Fruit fly (Drosophila melanogaster): ENCODE results near the gene CG7384.

Gene CG7384

DNA sequence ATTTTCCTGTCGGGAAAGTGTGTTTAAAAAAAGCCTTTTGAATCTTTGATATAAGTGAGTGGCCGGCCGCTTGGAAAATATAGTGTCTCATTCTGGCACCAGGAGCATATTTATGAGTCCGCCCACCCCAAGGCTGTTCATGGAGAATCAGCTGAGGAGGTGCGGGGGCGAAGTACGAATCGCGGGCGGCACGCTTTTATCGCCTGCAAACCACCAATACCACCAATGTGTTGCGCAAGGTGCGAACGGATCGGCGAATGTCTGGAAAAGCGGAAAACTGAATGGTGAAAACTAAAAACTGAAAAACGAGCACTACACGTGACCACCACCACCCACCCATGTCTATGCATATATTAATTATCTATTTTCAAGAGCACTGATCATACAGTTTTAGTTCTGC lies 41.3 kb downstream of the CG7384 start (continued):
- TF ChIP-seq CG14860 (GFP tag; IDR thresholded peaks at IDR 0.05; ENCODE audit: partially characterized antibody) (no peak), ftz-f1 (GFP tag; optimal IDR thresholded peaks at IDR 0.05) (peak; percentile 69), Bteb2 (GFP tag; optimal IDR thresholded peaks at IDR 0.05) (no peak), Pdp1 (GFP tag; optimal IDR thresholded peaks at IDR 0.05) (peak in 1 of 2 experiments; percentile 87), crol (GFP tag; IDR thresholded peaks at IDR 0.05) (peak; percentile 65; the same call in 1 of the 2 replicates), Oli (tag; optimal IDR thresholded peaks at IDR 0.05) (no peak), zfh1 (GFP tag; IDR thresholded peaks at IDR 0.05) (0 out of 3 replicates have a peak, but pooled peaks have one; percentile 18), MTF-1 (GFP tag; optimal IDR thresholded peaks at IDR 0.05; ENCODE audit: borderline replicate concordance) (no peak), CG14667 (GFP tag; IDR thresholded peaks at IDR 0.05) (no peak), nau (GFP tag; optimal IDR thresholded peaks at IDR 0.05) (no peak), CG30431 (GFP tag; optimal IDR thresholded peaks at IDR 0.05) (no peak), CG7357 (GFP tag; IDR thresholded peaks at IDR 0.05) (no peak), stwl (tag; optimal IDR thresholded peaks at IDR 0.05) (no peak), CG16779 (GFP tag; IDR thresholded peaks at IDR 0.05) (no peak), slbo (GFP tag; IDR thresholded peaks at IDR 0.05) (no peak), CG6813 (GFP tag; optimal IDR thresholded peaks at IDR 0.05) (no peak), Med (GFP tag) (peak; percentile 39), CG9727 (GFP tag; optimal IDR thresholded peaks at IDR 0.05) (no peak), Hand (GFP tag; optimal IDR thresholded peaks at IDR 0.05) (no peak), CG4617 (GFP tag; optimal IDR thresholded peaks at IDR 0.05; ENCODE audit: borderline replicate concordance) (no peak), sob (GFP tag; IDR thresholded peaks at IDR 0.05) (no peak), pzg (GFP tag; optimal IDR thresholded peaks at IDR 0.05) (no peak), CG17912 (GFP tag; optimal IDR thresholded peaks at IDR 0.05) (no peak), hb (GFP tag; IDR thresholded peaks at IDR 0.05; ENCODE audit: partially characterized antibody) (no peak), CG42726 (GFP tag; IDR thresholded peaks at IDR 0.05; ENCODE audit: partially characterized antibody) (no peak), ttk (GFP tag; IDR thresholded peaks at IDR 0.05) (no peak), CG3838 (GFP tag; optimal IDR thresholded peaks at IDR 0.05) (no peak), gem (tag; optimal IDR thresholded peaks at IDR 0.05) (no peak), CG10543 (GFP tag; optimal IDR thresholded peaks at IDR 0.05) (no peak), CG1024 (GFP tag; IDR thresholded peaks at IDR 0.05) (no peak), bbx (GFP tag; IDR thresholded peaks at IDR 0.05; ENCODE audit: partially characterized antibody) (no peak), abd-A (tag; optimal IDR thresholded peaks at IDR 0.05) (peak; percentile 13), cwo (GFP tag; optimal IDR thresholded peaks at IDR 0.05) (peak; percentile 96)

- TF ChIP-seq CG4360 (GFP tag; IDR thresholded peaks at IDR 0.05) (no peak), Adf1 (GFP tag; IDR thresholded peaks at IDR 0.05) (peak; percentile 34; the same call in 1 of the 2 replicates), CG6175 (GFP tag; IDR thresholded peaks at IDR 0.05) (no peak), D (optimal IDR thresholded peaks at IDR 0.05) (no peak), D (GFP tag; optimal IDR thresholded peaks at IDR 0.05) (peak; percentile 26), nerfin-1 (tag; optimal IDR thresholded peaks at IDR 0.05) (no peak), Nf-YA (GFP tag; IDR thresholded peaks at IDR 0.05) (0 out of 2 replicates have a peak, but pooled peaks have one; percentile 9), CG18764 (GFP tag; optimal IDR thresholded peaks at IDR 0.05) (no peak), Lim3 (GFP tag; IDR thresholded peaks at IDR 0.05) (no peak), Chrac-16 (GFP tag; optimal IDR thresholded peaks at IDR 0.05) (peak; percentile 25), CG31388 (GFP tag; optimal IDR thresholded peaks at IDR 0.05) (no peak), unpg (GFP tag; optimal IDR thresholded peaks at IDR 0.05) (peak; percentile 65), slbo (GFP tag; IDR thresholded peaks at IDR 0.05) (peak; percentile 75), mirr (GFP tag; optimal IDR thresholded peaks at IDR 0.05) (peak; percentile 30), bcd (GFP tag; optimal IDR thresholded peaks at IDR 0.05) (peak; percentile 48), zen (tag; optimal IDR thresholded peaks at IDR 0.05) (no peak), lilli (GFP tag; optimal IDR thresholded peaks at IDR 0.05) (peak; percentile 52), Oli (tag; optimal IDR thresholded peaks at IDR 0.05) (peak; percentile 54), Dfd (GFP tag; optimal IDR thresholded peaks at IDR 0.05) (no peak), Med (GFP tag) (peak; percentile 88), CG10147 (GFP tag; optimal IDR thresholded peaks at IDR 0.05) (peak; percentile 41), ttk (GFP tag; IDR thresholded peaks at IDR 0.05) (peak; percentile 51)
Observed at dm6 chr2L:10468388-10468787, 41.9 kb downstream of the CG7384 start.
